Fruit fly (Drosophila melanogaster) whole organism, prepupa: ENCODE results near the gene CG9609.

ENCODE experiments used
- CG10631 ChIP-seq: fragments of 200-800 bp; sonication (Bioruptor generic); optimal IDR thresholded peaks from 2 replicates; lab custom pipeline; 2016; ENCODE audit warnings: missing biosample characterization, missing genetic modification characterization
- CG10669 ChIP-seq: fragments of 200-800 bp; sonication (Bioruptor generic); optimal IDR thresholded peaks from 3 replicates; lab custom pipeline; 2018; ENCODE audit warnings: missing biosample characterization, mild to moderate bottlenecking, missing genetic modification characterization, moderate library complexity
- CG11294 ChIP-seq: fragments of 200-800 bp; sonication (Bioruptor generic); IDR thresholded peaks from 2 replicates; pipeline ENCODE4 v1.3.6; 2022; ENCODE audit warnings: missing biosample characterization, missing genetic modification characterization
- CG11902 ChIP-seq: fragments of 200-800 bp; sonication (Bioruptor generic); optimal IDR thresholded peaks from 3 replicates; lab custom pipeline; 2016; ENCODE audit warnings: missing biosample characterization, missing genetic modification characterization
- CG15336 ChIP-seq: fragments of 200-800 bp; sonication (Bioruptor generic); IDR thresholded peaks from 2 replicates; pipeline ENCODE4 v1.3.6; 2022; ENCODE audit warnings: missing biosample characterization, missing genetic modification characterization
- CG1621 ChIP-seq: fragments of 200-800 bp; sonication (Bioruptor generic); optimal IDR thresholded peaks from 3 replicates; lab custom pipeline; 2018; ENCODE audit warnings: missing biosample characterization, mild to moderate bottlenecking, missing genetic modification characterization
- CG16779 ChIP-seq: fragments of 200-800 bp; sonication (Bioruptor generic); optimal IDR thresholded peaks from 3 replicates; lab custom pipeline; 2017; ENCODE audit warnings: missing biosample characterization, mild to moderate bottlenecking, missing genetic modification characterization
- CG31627 ChIP-seq: fragments of 200-800 bp; sonication (Bioruptor generic); optimal IDR thresholded peaks from 3 replicates; lab custom pipeline; 2016; ENCODE audit warnings: missing biosample characterization, missing genetic modification characterization
- CG34406 ChIP-seq: fragments of 200-800 bp; sonication (Bioruptor generic); optimal IDR thresholded peaks from 3 replicates; lab custom pipeline; 2016; ENCODE audit warnings: missing biosample characterization, missing genetic modification characterization
- CG3919 ChIP-seq: fragments of 200-800 bp; sonication (Bioruptor generic); optimal IDR thresholded peaks from 3 replicates; lab custom pipeline; 2016; ENCODE audit warnings: missing biosample characterization, missing genetic modification characterization
- CG4318 ChIP-seq: fragments of 200-800 bp; sonication (Bioruptor generic); optimal IDR thresholded peaks from 3 replicates; lab custom pipeline; 2017; ENCODE audit warnings: missing biosample characterization, mild to moderate bottlenecking, missing genetic modification characterization
- CG6163 ChIP-seq: fragments of 200-800 bp; sonication (Bioruptor generic); IDR thresholded peaks from 3 replicates; pipeline ENCODE4 v1.3.6; 2022; ENCODE audit warnings: missing biosample characterization, missing genetic modification characterization
- CG6854 ChIP-seq: fragments of 200-800 bp; sonication (Bioruptor generic); optimal IDR thresholded peaks from 2 replicates; lab custom pipeline; 2017; ENCODE audit warnings: missing biosample characterization, mild to moderate bottlenecking, missing genetic modification characterization
- CG7368 ChIP-seq: fragments of 200-800 bp; sonication (Bioruptor generic); optimal IDR thresholded peaks from 3 replicates; lab custom pipeline; 2016; ENCODE audit warnings: missing biosample characterization, missing genetic modification characterization
- Eip75B ChIP-seq: fragments of 200-800 bp; sonication (Bioruptor generic); optimal IDR thresholded peaks from 3 replicates; lab custom pipeline; 2016; ENCODE audit warnings: missing biosample characterization, missing genetic modification characterization
- Eip78C ChIP-seq: fragments of 200-800 bp; sonication (Bioruptor generic); peaks from one replicate; lab custom pipeline; 2016; ENCODE audit warnings: missing biosample characterization, missing genetic modification characterization
- Eip93F ChIP-seq: fragments of 200-800 bp; sonication (Bioruptor generic); optimal IDR thresholded peaks from 2 replicates; lab custom pipeline; 2016; ENCODE audit warnings: missing biosample characterization, mild to moderate bottlenecking, missing genetic modification characterization
- Ets21C ChIP-seq: fragments of 200-800 bp; sonication (Bioruptor generic); optimal IDR thresholded peaks from 3 replicates; lab custom pipeline; 2016; ENCODE audit warnings: missing biosample characterization, missing genetic modification characterization
- Gug ChIP-seq: fragments of 200-800 bp; sonication (Bioruptor generic); IDR thresholded peaks from 2 replicates; pipeline ENCODE4 v1.3.6; 2022; ENCODE audit warnings: missing biosample characterization, missing genetic modification characterization
- Hr38 ChIP-seq: sonication (Bioruptor generic); optimal IDR thresholded peaks from 2 replicates; lab custom pipeline; 2016; ENCODE audit warnings: missing biosample characterization, missing genetic modification characterization
- Smox ChIP-seq: fragments of 200-800 bp; sonication (Bioruptor generic); optimal IDR thresholded peaks from 3 replicates; lab custom pipeline; 2016; ENCODE audit warnings: missing biosample characterization, missing genetic modification characterization
- Sox102F ChIP-seq: fragments of 200-800 bp; sonication (Bioruptor generic); optimal IDR thresholded peaks from 2 replicates; lab custom pipeline; 2016; ENCODE audit warnings: missing biosample characterization, mild to moderate bottlenecking, missing genetic modification characterization
- Sox14 ChIP-seq: fragments of 200-800 bp; sonication (Bioruptor generic); optimal IDR thresholded peaks from 3 replicates; lab custom pipeline; 2016; ENCODE audit warnings: missing biosample characterization, missing genetic modification characterization
- achi ChIP-seq: fragments of 200-800 bp; sonication (Bioruptor generic); optimal IDR thresholded peaks from 3 replicates; lab custom pipeline; 2016; ENCODE audit warnings: missing biosample characterization, missing genetic modification characterization
- acj6 ChIP-seq: fragments of 200-800 bp; sonication (Bioruptor generic); optimal IDR thresholded peaks from 3 replicates; lab custom pipeline; 2016; ENCODE audit warnings: missing biosample characterization, missing genetic modification characterization
- dsx ChIP-seq: fragments of 200-800 bp; optimal IDR thresholded peaks from 3 replicates; lab custom pipeline; 2019; ENCODE audit warnings: missing biosample characterization, mild to moderate bottlenecking, missing genetic modification characterization, moderate library complexity; ENCODE audit not compliant: poor library complexity, severe bottlenecking
- eg ChIP-seq: fragments of 200-800 bp; sonication (Bioruptor generic); IDR thresholded peaks from 3 replicates; pipeline ENCODE4 v1.3.6; 2022; ENCODE audit warnings: missing biosample characterization, missing genetic modification characterization
- esn ChIP-seq: fragments of 200-800 bp; sonication (Bioruptor generic); optimal IDR thresholded peaks from 2 replicates; lab custom pipeline; 2016; ENCODE audit warnings: missing biosample characterization, mild to moderate bottlenecking, missing genetic modification characterization, moderate library complexity
- fd59A ChIP-seq: fragments of 200-800 bp; sonication (Bioruptor generic); optimal IDR thresholded peaks from 2 replicates; lab custom pipeline; 2017; ENCODE audit warnings: missing biosample characterization, mild to moderate bottlenecking, missing genetic modification characterization, missing genetic modification reagents
- fkh ChIP-seq: fragments of 200-800 bp; sonication (Bioruptor generic); optimal IDR thresholded peaks from 3 replicates; lab custom pipeline; 2017; ENCODE audit warnings: missing biosample characterization, mild to moderate bottlenecking, missing genetic modification characterization, moderate library complexity
- lz ChIP-seq: fragments of 200-800 bp; sonication (Bioruptor generic); optimal IDR thresholded peaks from 3 replicates; lab custom pipeline; 2016; ENCODE audit warnings: missing biosample characterization, missing genetic modification characterization
- net ChIP-seq: fragments of 200-800 bp; sonication (Bioruptor generic); optimal IDR thresholded peaks from 3 replicates; lab custom pipeline; 2016; ENCODE audit warnings: missing biosample characterization, missing genetic modification characterization
- salr ChIP-seq, 2 experiments: fragments of 200-800 bp; sonication (Bioruptor generic); optimal IDR thresholded peaks; 3 replicates each; lab custom pipeline; 2016 to 2018; ENCODE audit warnings: missing biosample characterization in 2 of 2, missing genetic modification characterization in 2 of 2, mild to moderate bottlenecking in 1 of 2
- ss ChIP-seq, 2 experiments: fragments of 200-800 bp; sonication (Bioruptor generic); optimal IDR thresholded peaks; 2 replicates in 1 of 2; 3 replicates in 1 of 2; lab custom pipeline; 2017 to 2018; ENCODE audit warnings: mild to moderate bottlenecking in 2 of 2, missing biosample characterization in 2 of 2, missing genetic modification characterization in 2 of 2, moderate library complexity in 1 of 2
- topi ChIP-seq: fragments of 200-800 bp; sonication (Bioruptor generic); optimal IDR thresholded peaks from 3 replicates; lab custom pipeline; 2016; ENCODE audit warnings: missing biosample characterization, missing genetic modification characterization

The CG9609 gene

DNA sequence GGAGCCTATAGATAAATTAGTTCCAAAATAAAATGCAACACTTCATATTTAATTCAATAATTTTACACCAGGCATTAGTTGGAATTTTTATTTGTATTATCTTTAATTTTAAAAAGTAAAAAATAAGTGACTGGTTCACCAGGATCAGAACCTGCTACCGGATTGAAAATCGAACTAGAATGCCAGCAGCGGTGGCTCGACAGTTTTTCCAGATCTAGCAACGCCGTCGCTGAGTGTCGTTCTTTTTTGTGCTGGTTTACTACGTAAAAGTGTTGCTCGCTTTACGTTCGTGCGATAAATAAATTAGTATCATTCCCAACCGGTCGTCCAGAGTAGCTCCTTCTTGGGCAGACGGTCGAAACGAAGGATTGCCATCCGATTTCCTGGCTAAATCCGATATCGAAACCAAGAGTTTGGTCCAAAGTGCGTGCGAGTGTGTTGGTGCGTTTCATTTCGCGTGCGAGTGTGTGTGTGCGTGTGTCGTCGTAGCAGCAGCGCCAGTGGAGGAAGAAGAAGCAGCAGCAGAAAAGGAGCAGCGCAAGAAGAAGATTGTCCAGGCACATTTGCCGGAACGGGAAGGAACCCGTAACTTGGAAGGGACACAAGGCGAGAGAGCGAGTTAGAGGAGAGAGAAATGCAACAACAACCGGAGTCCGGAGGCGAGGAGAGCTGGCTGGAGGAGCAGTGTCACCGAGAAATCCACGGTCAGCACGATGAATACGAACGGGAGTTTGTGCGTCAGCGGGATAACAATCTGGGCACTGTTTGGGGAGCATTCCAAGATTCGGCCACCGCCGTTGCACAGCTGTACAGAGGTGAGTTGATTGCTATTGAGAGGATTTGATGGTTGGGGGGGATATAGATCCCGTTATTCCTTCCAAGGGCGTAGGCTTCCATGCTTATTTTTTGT lies 5.4 kb upstream of the CG9609 start, which contains the start of gene CG4768:
Gene CG4768, plus strand, starts transcription at position 200 of the 910 bp plus-strand sequence.
- peak; percentile 22 to 29 for TF ChIP-seq ss (GFP tag; optimal IDR thresholded peaks at IDR 0.05; lab: Kevin White, UChicago)
- TF ChIP-seq CG1621 (tag; lab: Kevin White, UChicago): peak; percentile 35
- peak; percentile 7 for TF ChIP-seq CG6854 (GFP tag; lab: Kevin White, UChicago)
- TF ChIP-seq Eip78C (GFP tag; lab: Kevin White, UChicago): peak; percentile 30
- TF ChIP-seq CG15336 (GFP tag; lab: Robert Waterston, UW): no peak
- TF ChIP-seq, all 60 proteins: peak for 4

DNA sequence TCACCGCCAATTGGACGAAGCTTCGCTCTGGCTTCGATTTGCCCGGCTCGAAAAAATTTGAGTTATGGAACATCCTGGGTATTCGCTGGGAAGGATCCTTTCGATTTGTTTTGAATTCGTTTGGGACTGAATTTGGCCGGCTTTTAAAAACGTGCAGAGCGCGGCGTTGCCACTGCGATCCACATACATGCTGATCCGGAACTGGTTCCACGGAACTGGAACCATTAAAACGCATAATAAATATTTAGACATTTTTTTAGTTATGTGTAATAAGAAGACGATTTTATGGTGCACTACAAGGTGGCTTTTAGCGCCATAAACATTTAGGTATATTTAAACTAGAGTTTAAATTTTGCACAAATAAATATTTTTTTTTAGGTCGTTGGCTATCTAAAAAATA lies 4.2 kb upstream of the CG9609 start, which contains the start of gene Rrp45:
Gene Rrp45, minus strand, starts transcription at position 209 of the 400 bp plus-strand sequence.
- TF ChIP-seq Sox14 (GFP tag; lab: Kevin White, UChicago): peak; percentile 18
- TF ChIP-seq Eip78C (GFP tag; lab: Kevin White, UChicago): peak; percentile 52
- TF ChIP-seq CG34406: no peak
- no peak for TF ChIP-seq CG15336 (GFP tag; lab: Robert Waterston, UW)
- TF ChIP-seq CG10631: no peak
- no peak for TF ChIP-seq Eip93F

DNA sequence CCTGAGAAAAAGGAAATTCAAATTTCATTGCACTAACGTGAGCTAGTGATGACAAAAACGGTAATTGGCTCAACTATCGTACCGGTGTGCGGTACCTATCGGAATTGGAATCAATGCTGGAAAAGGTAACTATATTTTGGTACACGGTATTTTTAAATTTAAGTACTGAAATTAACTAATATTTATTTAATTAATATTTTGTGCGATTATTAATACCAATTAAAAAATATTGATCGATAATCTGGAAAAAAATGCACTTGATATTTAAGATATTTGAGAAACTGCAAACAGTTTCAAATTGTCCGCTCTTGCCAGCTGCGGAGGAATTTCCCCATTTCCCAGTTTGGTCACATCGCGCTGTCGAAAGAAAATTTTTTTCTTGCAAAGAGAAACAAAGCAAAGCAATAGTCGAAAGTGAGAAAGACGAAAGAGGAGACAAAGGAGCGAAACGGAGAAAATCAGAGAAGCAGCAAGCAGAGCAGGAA lies 650 bp upstream of the CG9609 start:
- TF ChIP-seq achi (GFP tag; lab: Kevin White, UChicago) (no peak), acj6 (peak; percentile 39), CG31627 (GFP tag; lab: Kevin White, UChicago) (peak; percentile 0), Sox14 (GFP tag; lab: Kevin White, UChicago) (peak; percentile 61), CG6163 (GFP tag; lab: Robert Waterston, UW) (0 out of 3 replicates have a peak, but pooled peaks have one; percentile 12)

DNA sequence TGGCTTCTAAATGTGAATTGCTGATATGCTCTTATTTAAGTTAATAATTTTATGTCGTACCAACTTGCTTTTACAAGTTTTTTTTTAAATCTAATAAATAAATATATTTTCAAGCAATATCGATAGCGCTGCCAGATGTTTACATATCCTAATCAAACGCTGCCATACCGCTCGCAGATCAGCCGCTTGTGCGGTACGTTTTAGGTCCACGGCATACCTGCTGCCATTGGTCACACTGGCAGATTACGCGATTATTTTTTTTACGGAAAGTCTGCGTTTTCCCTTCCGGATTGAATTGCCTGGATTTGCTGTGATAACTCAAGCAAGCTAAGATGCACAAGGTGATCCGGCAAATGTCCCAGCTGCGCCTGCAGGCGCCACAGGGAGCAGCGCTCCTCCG lies 3.1 kb downstream of the CG9609 start, which contains the start of gene mRpL22:
Gene mRpL22, plus strand, starts transcription at position 191 of the 400 bp plus-strand sequence.
- TF ChIP-seq dsx (no peak), CG1621 (tag; lab: Kevin White, UChicago) (peak; percentile 90)

DNA sequence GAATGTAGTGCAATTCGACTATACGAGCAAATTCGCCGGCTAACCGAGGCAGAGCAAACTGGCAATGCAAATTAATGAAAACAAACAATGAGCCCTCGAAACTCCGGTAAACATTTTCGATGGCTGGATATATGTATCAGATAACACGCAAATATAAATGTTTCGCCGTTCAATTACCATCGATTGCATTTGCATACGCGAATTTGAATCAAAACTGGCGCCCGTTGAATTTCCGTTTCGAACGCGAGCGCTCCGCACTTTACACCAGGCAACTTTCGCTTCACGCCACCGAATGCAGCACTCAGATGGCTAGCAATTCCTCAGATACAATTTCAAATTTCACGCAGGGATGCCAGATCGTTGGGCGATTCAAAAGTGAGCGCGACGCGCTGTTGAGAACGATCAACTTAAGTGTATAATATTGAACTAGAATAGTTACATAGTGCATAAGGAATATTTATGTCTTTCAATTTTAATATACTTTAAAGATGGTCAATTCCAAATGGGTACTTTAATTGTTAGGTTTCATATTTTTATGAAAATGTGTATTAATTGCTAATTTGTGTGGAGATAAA lies 3.6 kb downstream of the CG9609 start, which contains the start of gene if:
Gene if, minus strand, starts transcription at position 294 of the 575 bp plus-strand sequence.
- TF ChIP-seq CG4318 (GFP tag; lab: Kevin White, UChicago) (no peak), Eip78C (GFP tag; lab: Kevin White, UChicago) (peak; percentile 48), Hr38 (GFP tag; lab: Kevin White, UChicago) (no peak), CG7368 (GFP tag; lab: Kevin White, UChicago) (no peak)

DNA sequence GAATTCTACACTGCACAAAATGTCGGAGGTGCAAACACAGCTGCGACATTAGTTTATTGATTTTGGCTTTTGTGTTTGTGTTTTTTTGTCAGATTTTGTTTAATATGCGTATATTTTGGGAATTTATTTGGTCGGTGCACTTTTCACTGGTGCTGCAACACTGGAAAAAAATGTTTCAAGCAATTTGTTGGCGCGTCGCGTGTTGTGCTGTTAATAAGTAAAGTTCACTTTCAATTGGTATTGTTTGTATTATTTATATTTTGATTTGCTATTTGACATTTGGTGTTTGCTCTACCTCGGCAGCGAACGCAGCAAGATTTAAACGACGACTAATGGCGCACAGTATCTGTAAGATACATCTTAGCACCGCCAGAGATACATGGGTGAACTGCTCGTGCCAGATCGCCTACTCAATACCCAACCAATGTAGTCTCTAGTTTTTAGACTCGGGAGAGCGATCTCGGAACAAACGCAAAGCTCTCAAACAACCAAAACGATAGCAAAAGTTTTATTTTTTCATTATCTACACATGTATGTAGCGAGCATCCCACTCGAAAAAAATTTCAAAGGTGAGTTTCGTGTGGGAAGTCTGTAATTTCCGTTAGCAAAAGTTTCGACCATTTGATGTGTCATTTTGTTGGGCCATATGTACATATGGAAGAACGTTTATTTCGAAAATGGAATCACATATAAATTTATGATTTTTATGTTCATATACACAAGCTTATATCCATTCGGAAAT lies 4.5 kb downstream of the CG9609 start:
- TF ChIP-seq CG10669 (peak; percentile 22), esn (GFP tag; lab: Kevin White, UChicago) (peak; percentile 7), Sox102F (GFP tag; lab: Kevin White, UChicago) (no peak), CG7368 (GFP tag; lab: Kevin White, UChicago) (peak; percentile 20), CG1621 (tag; lab: Kevin White, UChicago) (no peak), CG3919 (GFP tag; lab: Kevin White, UChicago) (peak; percentile 31), CG15336 (GFP tag; lab: Robert Waterston, UW) (peak; percentile 71), Smox (GFP tag; lab: Kevin White, UChicago) (no peak), net (GFP tag; lab: Kevin White, UChicago) (peak; percentile 51), eg (peak; percentile 72), lz (GFP tag; lab: Kevin White, UChicago) (no peak), Eip78C (GFP tag; lab: Kevin White, UChicago) (peak; percentile 76), CG6854 (GFP tag; lab: Kevin White, UChicago) (no peak), topi (GFP tag; lab: Kevin White, UChicago) (no peak), CG16779 (tag; lab: Kevin White, UChicago) (no peak), Eip75B (GFP tag; lab: Kevin White, UChicago) (no peak), fkh (GFP tag; lab: Kevin White, UChicago) (peak; percentile 55), fd59A (GFP tag; lab: Kevin White, UChicago) (no peak), CG11294 (GFP tag; lab: Robert Waterston, UW) (peak; percentile 43; the same call in 1 of the 2 replicates), Hr38 (GFP tag; lab: Kevin White, UChicago) (no peak), Gug (peak; percentile 53; the same call in 1 of the 2 replicates), CG11902 (GFP tag; lab: Kevin White, UChicago) (no peak), Ets21C (GFP tag; lab: Kevin White, UChicago) (no peak), salr (GFP tag; optimal IDR thresholded peaks at IDR 0.05; lab: Kevin White, UChicago) (peak in 1 of 2 experiments; percentile 59)
